Worm (Caenorhabditis elegans) whole organism, L2 larva: ENCODE results near the gene rbbp-5.

ENCODE experiments used
- C34F6.9 ChIP-seq: fragments of 150-350 bp; optimal IDR thresholded peaks from 2 replicates; lab custom pipeline; 2014; ENCODE audit warnings: missing biosample characterization, missing genetic modification characterization
- F13H6.1 ChIP-seq: sonication (generic microtip); optimal IDR thresholded peaks from 2 replicates; lab custom pipeline; 2016; ENCODE audit warnings: missing genetic modification characterization, missing compliant biosample characterization
- aly-2 ChIP-seq: fragments of 150-350 bp; optimal IDR thresholded peaks from 2 replicates; lab custom pipeline; 2014; ENCODE audit warnings: missing biosample characterization, missing genetic modification characterization
- dmd-4 ChIP-seq: sonication (generic microtip); optimal IDR thresholded peaks from 2 replicates; lab custom pipeline; 2017; ENCODE audit warnings: missing biosample characterization, missing genetic modification characterization
- egl-27 ChIP-seq: sonication (generic microtip); optimal IDR thresholded peaks from 3 replicates; lab custom pipeline; 2017; ENCODE audit warnings: missing biosample characterization, missing genetic modification reagents, missing genetic modification characterization
- fos-1 ChIP-seq: fragments of 150-350 bp; optimal IDR thresholded peaks from 2 replicates; lab custom pipeline; 2014; ENCODE audit warnings: missing biosample characterization, missing genetic modification characterization
- lin-39 ChIP-seq: fragments of 150-350 bp; optimal IDR thresholded peaks from 2 replicates; lab custom pipeline; 2014; ENCODE audit warnings: missing biosample characterization, missing genetic modification reagents, missing genetic modification characterization
- lsy-2 ChIP-seq, 2 experiments: fragments of 150-350 bp in 1 of 2; sonication (generic microtip) in 1 of 2; optimal IDR thresholded peaks; 2 replicates each; lab custom pipeline; 2014 to 2017; ENCODE audit warnings: missing biosample characterization in 2 of 2, missing genetic modification characterization in 2 of 2
- mbf-1 ChIP-seq: sonication (generic microtip); optimal IDR thresholded peaks from 2 replicates; lab custom pipeline; 2017; ENCODE audit warnings: missing biosample characterization, missing genetic modification characterization
- mdl-1 ChIP-seq, 2 experiments: fragments of 150-350 bp in 1 of 2; sonication (generic microtip) in 1 of 2; optimal IDR thresholded peaks; 2 replicates each; lab custom pipeline; 2017; ENCODE audit warnings: missing biosample characterization in 2 of 2, missing genetic modification characterization in 2 of 2
- nhr-12 ChIP-seq: fragments of 150-350 bp; optimal IDR thresholded peaks from 2 replicates; lab custom pipeline; 2014; ENCODE audit warnings: missing biosample characterization, missing genetic modification characterization
- nhr-21 ChIP-seq: fragments of 150-350 bp; optimal IDR thresholded peaks from 2 replicates; lab custom pipeline; 2014; ENCODE audit warnings: missing biosample characterization, missing genetic modification characterization
- nhr-23 ChIP-seq: fragments of 150-350 bp; optimal IDR thresholded peaks from 2 replicates; lab custom pipeline; 2014; ENCODE audit warnings: missing biosample characterization, missing genetic modification reagents, missing genetic modification characterization
- nhr-6 ChIP-seq: fragments of 150-350 bp; optimal IDR thresholded peaks from 2 replicates; lab custom pipeline; 2014; ENCODE audit warnings: missing biosample characterization, missing genetic modification characterization
- sma-9 ChIP-seq, 2 experiments: fragments of 150-350 bp in 1 of 2; sonication (generic microtip) in 1 of 2; optimal IDR thresholded peaks; 2 replicates each; lab custom pipeline; 2014 to 2016; ENCODE audit warnings: missing genetic modification characterization in 2 of 2, mild to moderate bottlenecking in 1 of 2, missing biosample characterization in 1 of 2, missing compliant biosample characterization in 1 of 2, missing genetic modification reagents in 1 of 2, moderate library complexity in 1 of 2
- snpc-4 ChIP-seq: fragments of 150-350 bp; optimal IDR thresholded peaks from 2 replicates; lab custom pipeline; 2014; ENCODE audit warnings: missing biosample characterization, missing genetic modification characterization
- unc-55 ChIP-seq: fragments of 150-350 bp; sonication (generic microtip); optimal IDR thresholded peaks from 3 replicates; lab custom pipeline; 2014; ENCODE audit warnings: missing biosample characterization, missing genetic modification reagents, missing genetic modification characterization
- zag-1 ChIP-seq: fragments of 150-350 bp; optimal IDR thresholded peaks from 2 replicates; lab custom pipeline; 2014; ENCODE audit warnings: missing biosample characterization, missing genetic modification characterization
- ztf-4 ChIP-seq: fragments of 150-350 bp; optimal IDR thresholded peaks from 2 replicates; lab custom pipeline; 2014; ENCODE audit warnings: missing biosample characterization, missing genetic modification characterization

Gene rbbp-5

DNA sequence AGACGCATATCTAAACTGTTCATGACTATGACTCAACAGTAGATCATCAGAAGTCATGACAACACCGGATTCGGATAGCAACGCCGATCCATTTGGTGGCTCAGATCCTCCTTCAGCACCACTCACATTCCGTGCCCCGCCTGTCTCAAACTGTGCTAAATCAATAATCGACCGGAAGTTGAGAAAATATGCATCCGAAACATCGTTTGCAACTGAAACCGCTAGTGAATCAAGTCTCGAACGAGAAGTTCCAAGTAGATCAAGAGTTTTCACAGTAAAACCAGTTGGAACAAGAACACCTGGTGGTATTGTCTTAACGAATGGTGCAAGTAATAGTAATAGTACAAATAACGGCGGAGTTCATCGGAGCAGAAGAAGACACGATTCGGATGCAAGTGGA is 49.5 kb downstream of the rbbp-5 start:
- TF ChIP-seq sma-9 (GFP tag; optimal IDR thresholded peaks at IDR 0.05; lab: Kevin White, UChicago) (no peak), sma-9 (tag; optimal IDR thresholded peaks at IDR 0.05; lab: Kevin White, UChicago) (no peak), dmd-4 (tag; lab: Kevin White, UChicago) (no peak), C34F6.9 (tag; lab: Kevin White, UChicago) (no peak), nhr-6 (tag; lab: Kevin White, UChicago) (no peak), lsy-2 (tag; optimal IDR thresholded peaks at IDR 0.05; lab: Kevin White, UChicago) (no peak), ztf-4 (no peak), snpc-4 (tag; lab: Kevin White, UChicago) (no peak), F13H6.1 (no peak), aly-2 (tag; lab: Kevin White, UChicago) (no peak), mbf-1 (tag; lab: Kevin White, UChicago) (no peak), fos-1 (no peak), zag-1 (tag; lab: Kevin White, UChicago) (no peak), egl-27 (tag; lab: Kevin White, UChicago) (no peak), unc-55 (GFP tag; lab: Kevin White, UChicago) (no peak), mdl-1 (tag; optimal IDR thresholded peaks at IDR 0.05; lab: Kevin White, UChicago) (no peak), nhr-23 (tag; lab: Kevin White, UChicago) (no peak)

- TF ChIP-seq lsy-2 (tag; optimal IDR thresholded peaks at IDR 0.05; lab: Kevin White, UChicago) (peak in 1 of 2 experiments; percentile 21), mdl-1 (tag; optimal IDR thresholded peaks at IDR 0.05; lab: Kevin White, UChicago) (no peak), nhr-21 (no peak), sma-9 (GFP tag; optimal IDR thresholded peaks at IDR 0.05; lab: Kevin White, UChicago) (peak; percentile 33), sma-9 (tag; optimal IDR thresholded peaks at IDR 0.05; lab: Kevin White, UChicago) (no peak), zag-1 (tag; lab: Kevin White, UChicago) (peak; percentile 14), nhr-12 (tag; lab: Kevin White, UChicago) (no peak), lin-39 (tag; lab: Kevin White, UChicago) (no peak)
Measured at ce11 chrII:6148369-6148768, 50.7 kb downstream of the rbbp-5 start.
